Worm (Caenorhabditis elegans) whole organism, midembryonic: ENCODE measurements around the gene Y71H2B.2.

Source experiments
- cog-1 ChIP-seq: sonication (generic microtip); optimal IDR thresholded peaks from 2 replicates; lab custom pipeline; 2016; ENCODE audit warnings: missing genetic modification characterization, missing compliant biosample characterization
- flt-1 ChIP-seq: fragments of 200-800 bp; sonication (Bioruptor generic); IDR thresholded peaks from 2 replicates; pipeline ENCODE4 v1.3.6; 2022; ENCODE audit warnings: missing genetic modification characterization, missing compliant biosample characterization
- klf-2 ChIP-seq: fragments of 200-800 bp; sonication (Bioruptor generic); conservative IDR thresholded peaks from 2 replicates; pipeline ENCODE4 v1.3.6; 2022; ENCODE audit warnings: missing genetic modification reagents, missing genetic modification characterization, missing compliant biosample characterization
- med-1 ChIP-seq: sonication (generic microtip); optimal IDR thresholded peaks from 2 replicates; lab custom pipeline; 2017; ENCODE audit warnings: missing genetic modification characterization, mild to moderate bottlenecking, missing compliant biosample characterization, antibody characterized with exemption, missing genetic modification reagents; ENCODE audit not compliant: insufficient read depth

DNA sequence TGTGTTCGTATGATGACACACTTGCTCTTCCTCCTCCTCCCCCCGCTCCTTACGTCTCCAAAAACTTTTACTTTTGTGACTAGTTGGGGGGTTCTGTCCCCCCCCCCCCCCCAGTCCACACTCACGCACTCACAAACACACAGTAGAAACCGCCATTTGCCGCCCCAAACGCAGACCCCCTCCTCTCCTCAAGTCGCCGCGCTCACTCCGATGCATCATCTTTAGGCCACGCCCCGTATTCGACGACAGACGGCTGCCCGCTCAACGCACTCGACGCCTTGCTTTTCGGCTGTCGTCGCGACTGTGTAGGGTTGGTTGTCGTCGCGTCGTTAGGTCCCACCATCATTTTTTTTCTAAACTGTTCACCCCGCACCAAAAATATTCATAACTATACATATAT lies 13.2 kb downstream of the Y71H2B.2 start, which contains the start of gene zmp-2:
- no peak for TF ChIP-seq med-1 (GFP tag; lab: Kevin White, UChicago)
- TF ChIP-seq cog-1 (tag; lab: Kevin White, UChicago) = no peak
- no peak for TF ChIP-seq flt-1
- 0 out of 2 replicates have a peak, but pooled peaks have one; percentile 27 for TF ChIP-seq klf-2
